Worm (Caenorhabditis elegans): Measurements from ENCODE around the gene T04C12.9.

T04C12.9 gene

DNA sequence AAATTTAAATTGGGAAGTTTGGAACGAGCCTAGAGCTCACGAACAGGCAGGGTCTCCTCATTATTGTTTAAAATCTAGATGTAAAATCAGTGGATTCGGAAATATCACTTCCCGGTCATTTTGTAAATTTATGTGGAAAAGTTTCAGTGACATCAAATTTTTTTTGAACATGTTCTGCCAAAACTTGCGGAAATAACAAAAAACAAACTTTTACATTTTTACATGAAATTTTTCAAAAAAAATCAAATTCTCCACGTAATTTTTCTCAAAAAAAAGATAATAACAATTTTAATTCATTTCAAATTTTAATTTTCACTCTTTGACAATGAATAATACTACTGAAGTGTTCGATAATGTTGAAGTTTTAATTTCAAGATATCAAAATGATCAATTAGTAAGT is 21.5 kb downstream of the T04C12.9 start, which contains the start of gene C45B11.5:
Gene C45B11.5 (plus strand): TSS at position 301 of the 400 bp plus-strand sequence.
- TF ChIP-seq nhr-90 (tag; optimal IDR thresholded peaks at IDR 0.05; ENCODE audit: poor library complexity) (no peak), fkh-10 (GFP tag; optimal IDR thresholded peaks at IDR 0.05) (no peak), nhr-77 (tag; optimal IDR thresholded peaks at IDR 0.05) (no peak), pqm-1 (tag; optimal IDR thresholded peaks at IDR 0.05) (no peak), lin-14 (GFP tag; optimal IDR thresholded peaks at IDR 0.05) (no peak), hlh-4 (tag; optimal IDR thresholded peaks at IDR 0.05) (no peak), unc-86 (tag; optimal IDR thresholded peaks at IDR 0.05) (no peak), swsn-7 (tag; optimal IDR thresholded peaks at IDR 0.05) (no peak), tbx-2 (tag; optimal IDR thresholded peaks at IDR 0.05) (no peak), ceh-88 (GFP tag; IDR thresholded peaks at IDR 0.05) (no peak), nhr-76 (tag; optimal IDR thresholded peaks at IDR 0.05) (no peak), egl-27 (tag; optimal IDR thresholded peaks at IDR 0.05) (no peak), xbp-1 (tag; optimal IDR thresholded peaks at IDR 0.05) (no peak), nhr-237 (tag; optimal IDR thresholded peaks at IDR 0.05) (no peak), vab-15 (tag; optimal IDR thresholded peaks at IDR 0.05) (no peak), tlp-1 (tag; optimal IDR thresholded peaks at IDR 0.05) (no peak), irx-1 (tag; optimal IDR thresholded peaks at IDR 0.05) (no peak), elt-3 (tag; optimal IDR thresholded peaks at IDR 0.05) (no peak)

DNA sequence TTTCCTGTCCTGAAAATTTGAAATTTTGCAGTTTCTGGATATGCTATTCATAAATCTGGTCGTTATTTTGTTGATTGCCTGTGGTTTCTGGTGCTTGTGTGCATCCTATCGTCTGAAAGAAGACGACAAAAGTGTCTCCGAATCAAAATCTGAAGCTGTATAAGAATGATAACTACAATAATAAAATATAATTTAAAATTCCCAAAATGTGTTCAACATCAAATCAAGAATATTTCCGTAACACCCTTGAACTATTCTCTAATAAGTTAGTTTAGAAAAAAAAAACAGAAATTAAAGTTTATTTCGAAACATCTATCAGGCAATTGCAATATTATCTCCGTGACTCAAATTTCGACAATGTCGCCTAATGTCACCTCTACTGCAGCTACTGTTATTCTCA is 22.5 kb downstream of the T04C12.9 start, which contains the start of gene C45B11.8:
Gene C45B11.8 (plus strand): TSS at position 301 of the 400 bp plus-strand sequence.
- TF ChIP-seq elt-3 (tag; optimal IDR thresholded peaks at IDR 0.05), result no peak
- TF ChIP-seq unc-62 (GFP tag; optimal IDR thresholded peaks at IDR 0.05), result no peak
- TF ChIP-seq dpl-1 (GFP tag; optimal IDR thresholded peaks at IDR 0.05), result no peak
- no peak for TF ChIP-seq pax-3 (tag; optimal IDR thresholded peaks at IDR 0.05)
- no peak for TF ChIP-seq fos-1 (tag; optimal IDR thresholded peaks at IDR 0.05)
- no peak for TF ChIP-seq ceh-90 (tag; optimal IDR thresholded peaks at IDR 0.05)
- no peak for TF ChIP-seq irx-1 (tag; optimal IDR thresholded peaks at IDR 0.05)
- TF ChIP-seq dsc-1 (tag; optimal IDR thresholded peaks at IDR 0.05), result no peak
- TF ChIP-seq egl-13 (tag; optimal IDR thresholded peaks at IDR 0.05), result no peak
- no peak for TF ChIP-seq lin-39 (tag; optimal IDR thresholded peaks at IDR 0.05)
- no peak for TF ChIP-seq grh-1 (GFP tag; IDR thresholded peaks at IDR 0.05)
- TF ChIP-seq ces-1 (GFP tag; optimal IDR thresholded peaks at IDR 0.05), result no peak
- no peak for TF ChIP-seq swsn-7 (tag; optimal IDR thresholded peaks at IDR 0.05)
- TF ChIP-seq C04F5.9 (tag; optimal IDR thresholded peaks at IDR 0.05), result no peak
- no peak for TF ChIP-seq tlp-1 (tag; optimal IDR thresholded peaks at IDR 0.05)
- no peak for TF ChIP-seq hlh-17 (GFP tag; optimal IDR thresholded peaks at IDR 0.05; ENCODE audit: borderline replicate concordance)
- TF ChIP-seq sox-4 (tag; optimal IDR thresholded peaks at IDR 0.05), result no peak

DNA sequence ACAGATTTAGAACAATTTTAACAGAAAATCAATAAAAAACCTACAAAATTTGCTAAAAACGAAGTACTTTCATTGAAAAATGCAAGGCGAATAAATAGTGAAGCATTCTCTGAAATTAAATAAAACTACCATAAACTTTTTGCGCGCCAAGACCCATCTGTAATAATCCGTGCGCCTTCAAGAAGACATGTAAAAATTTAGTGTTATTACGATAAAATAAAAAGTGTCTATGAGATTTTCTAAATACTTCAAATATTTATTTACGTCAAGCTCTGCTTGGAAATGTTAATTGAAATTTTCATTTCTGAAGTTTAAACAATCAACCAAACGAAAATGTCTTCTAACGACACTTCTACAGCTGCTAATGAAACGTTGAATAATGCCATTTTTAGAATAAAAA is 23.0 kb downstream of the T04C12.9 start, which contains the start of gene C45B11.9:
Gene C45B11.9 (plus strand): TSS at position 301 of the 400 bp plus-strand sequence.
- no peak for TF ChIP-seq fos-1 (tag; optimal IDR thresholded peaks at IDR 0.05)
- TF ChIP-seq lsy-2 (tag; optimal IDR thresholded peaks at IDR 0.05), result no peak
- no peak for TF ChIP-seq nhr-90 (tag; optimal IDR thresholded peaks at IDR 0.05; ENCODE audit: poor library complexity)
- no peak for TF ChIP-seq efl-3 (GFP tag; optimal IDR thresholded peaks at IDR 0.05)
- TF ChIP-seq jun-1 (tag; optimal IDR thresholded peaks at IDR 0.05), result no peak
- TF ChIP-seq ztf-11 (tag; optimal IDR thresholded peaks at IDR 0.05), result no peak
- TF ChIP-seq pqm-1 (tag; optimal IDR thresholded peaks at IDR 0.05), result no peak
- no peak for TF ChIP-seq rnt-1 (tag; optimal IDR thresholded peaks at IDR 0.05)
- no peak for TF ChIP-seq unc-130 (tag; optimal IDR thresholded peaks at IDR 0.05)
- no peak for TF ChIP-seq nhr-85 (tag)

All from whole organism, L1 larva.